Worm (Caenorhabditis elegans) whole organism, young adult: ENCODE results near the gene F38A5.6.

Source experiments
- B0261.1 ChIP-seq: sonication (generic microtip); optimal IDR thresholded peaks from 2 replicates; lab custom pipeline; 2016; ENCODE audit warnings: mild to moderate bottlenecking, missing genetic modification characterization, moderate library complexity, missing compliant biosample characterization
- C06A6.2 ChIP-seq: fragments of 200-800 bp; sonication (Bioruptor generic); conservative IDR thresholded peaks from 2 replicates; pipeline ENCODE4 v1.3.6; 2022; ENCODE audit warnings: missing genetic modification characterization, missing compliant biosample characterization
- F23B12.7 ChIP-seq: sonication (generic microtip); optimal IDR thresholded peaks from 2 replicates; lab custom pipeline; 2017; ENCODE audit warnings: missing genetic modification characterization, mild to moderate bottlenecking, missing compliant biosample characterization, antibody characterized with exemption, moderate library complexity; ENCODE audit not compliant: insufficient read depth
- F33H1.4 ChIP-seq: fragments of 200-800 bp; sonication (Bioruptor generic); IDR thresholded peaks from 2 replicates; pipeline ENCODE4 v1.3.6; 2022; ENCODE audit warnings: missing genetic modification reagents, missing genetic modification characterization, missing compliant biosample characterization
- F55B11.4 ChIP-seq: sonication (generic microtip); optimal IDR thresholded peaks from 2 replicates; lab custom pipeline; 2016; ENCODE audit warnings: missing compliant biosample characterization, missing genetic modification characterization, borderline replicate concordance; ENCODE audit not compliant: insufficient read depth
- F57A8.1 ChIP-seq: fragments of 200-800 bp; sonication (Bioruptor generic); optimal IDR thresholded peaks from 2 replicates; lab custom pipeline; 2018; ENCODE audit warnings: mild to moderate bottlenecking, missing genetic modification characterization, moderate library complexity, missing compliant biosample characterization
- F57C9.4 ChIP-seq: sonication (generic microtip); optimal IDR thresholded peaks from 2 replicates; lab custom pipeline; 2017; ENCODE audit warnings: mild to moderate bottlenecking, missing genetic modification characterization, missing compliant biosample characterization
- K11D2.4 ChIP-seq: fragments of 200-800 bp; sonication (Bioruptor generic); IDR thresholded peaks from 2 replicates; pipeline ENCODE4 v1.3.6; 2022; ENCODE audit warnings: missing genetic modification reagents, missing genetic modification characterization, missing compliant biosample characterization
- K12H6.12 ChIP-seq: fragments of 200-800 bp; sonication (Bioruptor generic); optimal IDR thresholded peaks from 2 replicates; lab custom pipeline; 2018; ENCODE audit warnings: mild to moderate bottlenecking, missing genetic modification characterization, missing compliant biosample characterization
- Y53G8AR.9 ChIP-seq: fragments of 200-800 bp; sonication (Bioruptor generic); conservative IDR thresholded peaks from 2 replicates; pipeline ENCODE4 v1.3.6; 2022; ENCODE audit warnings: missing genetic modification reagents, missing genetic modification characterization, missing compliant biosample characterization
- Y56A3A.18 ChIP-seq: fragments of 200-800 bp; sonication (Bioruptor generic); IDR thresholded peaks from 2 replicates; pipeline ENCODE4 v1.3.6; 2022; ENCODE audit warnings: missing genetic modification reagents, missing genetic modification characterization, missing compliant biosample characterization
- Y79H2A.3 ChIP-seq: fragments of 200-800 bp; sonication (Bioruptor generic); conservative IDR thresholded peaks from 2 replicates; pipeline ENCODE4 v1.3.6; 2022; ENCODE audit warnings: missing genetic modification reagents, missing genetic modification characterization, missing compliant biosample characterization
- Y95B8A.8 ChIP-seq: fragments of 200-800 bp; sonication (Bioruptor generic); IDR thresholded peaks from 2 replicates; pipeline ENCODE4 v1.3.6; 2022; ENCODE audit warnings: missing genetic modification reagents, missing genetic modification characterization, missing compliant biosample characterization
- atf-7 ChIP-seq: sonication (generic microtip); optimal IDR thresholded peaks from 2 replicates; lab custom pipeline; 2017; ENCODE audit warnings: mild to moderate bottlenecking, missing genetic modification characterization, missing compliant biosample characterization
- athp-1 ChIP-seq: sonication (generic microtip); optimal IDR thresholded peaks from 2 replicates; lab custom pipeline; 2017; ENCODE audit warnings: mild to moderate bottlenecking, missing genetic modification characterization, missing compliant biosample characterization
- attf-5 ChIP-seq: fragments of 200-800 bp; sonication (Bioruptor generic); optimal IDR thresholded peaks from 2 replicates; lab custom pipeline; 2018; ENCODE audit warnings: mild to moderate bottlenecking, missing genetic modification characterization, missing compliant biosample characterization
- attf-6 ChIP-seq: fragments of 200-800 bp; sonication (Bioruptor generic); IDR thresholded peaks from 2 replicates; pipeline ENCODE4 v1.3.6; 2022; ENCODE audit warnings: missing genetic modification reagents, missing genetic modification characterization, missing compliant biosample characterization
- bed-1 ChIP-seq: fragments of 200-800 bp; sonication (Bioruptor generic); IDR thresholded peaks from 2 replicates; pipeline ENCODE4 v1.3.6; 2022; ENCODE audit warnings: missing genetic modification reagents, missing genetic modification characterization, missing compliant biosample characterization
- cebp-1 ChIP-seq, 2 experiments: fragments of 200-800 bp in 1 of 2; sonication (Bioruptor generic) in 1 of 2; sonication (generic microtip) in 1 of 2; IDR thresholded peaks in 1 of 2; optimal IDR thresholded peaks in 1 of 2; 2 replicates each; pipeline versions ENCODE4 v1.3.6 to Lab custom; 2017 to 2022; ENCODE audit warnings: missing compliant biosample characterization in 2 of 2, missing genetic modification characterization in 2 of 2, mild to moderate bottlenecking in 1 of 2, missing genetic modification reagents in 1 of 2, moderate library complexity in 1 of 2
- ceh-100 ChIP-seq: fragments of 200-800 bp; sonication (Bioruptor generic); IDR thresholded peaks from 2 replicates; pipeline ENCODE4 v1.3.6; 2022; ENCODE audit warnings: missing genetic modification reagents, missing genetic modification characterization, missing compliant biosample characterization
- ceh-27 ChIP-seq: fragments of 200-800 bp; sonication (Bioruptor generic); optimal IDR thresholded peaks from 2 replicates; lab custom pipeline; 2018; ENCODE audit warnings: mild to moderate bottlenecking, missing genetic modification characterization, moderate library complexity, missing compliant biosample characterization
- ceh-40 ChIP-seq: fragments of 200-800 bp; sonication (Bioruptor generic); IDR thresholded peaks from 2 replicates; pipeline ENCODE4 v1.3.6; 2022; ENCODE audit warnings: missing genetic modification characterization, missing compliant biosample characterization
- ceh-58 ChIP-seq: fragments of 200-800 bp; sonication (Bioruptor generic); IDR thresholded peaks from 2 replicates; pipeline ENCODE4 v1.3.6; 2022; ENCODE audit warnings: missing genetic modification characterization, missing compliant biosample characterization
- dox-1 ChIP-seq: fragments of 200-800 bp; sonication (Bioruptor generic); IDR thresholded peaks from 2 replicates; pipeline ENCODE4 v1.3.6; 2022; ENCODE audit warnings: missing genetic modification reagents, missing genetic modification characterization, missing compliant biosample characterization
- egl-18 ChIP-seq: fragments of 200-800 bp; sonication (Bioruptor generic); IDR thresholded peaks from 2 replicates; pipeline ENCODE4 v1.3.6; 2022; ENCODE audit warnings: missing genetic modification reagents, missing genetic modification characterization, missing compliant biosample characterization
- ets-4 ChIP-seq: fragments of 200-800 bp; sonication (Bioruptor generic); optimal IDR thresholded peaks from 2 replicates; lab custom pipeline; 2018; ENCODE audit warnings: mild to moderate bottlenecking, missing genetic modification characterization, missing compliant biosample characterization
- gei-17 ChIP-seq: fragments of 200-800 bp; sonication (Bioruptor generic); optimal IDR thresholded peaks from 2 replicates; lab custom pipeline; 2018; ENCODE audit warnings: mild to moderate bottlenecking, missing genetic modification characterization, missing compliant biosample characterization
- hlh-26 ChIP-seq: fragments of 200-800 bp; sonication (Bioruptor generic); conservative IDR thresholded peaks from 2 replicates; pipeline ENCODE4 v1.3.6; 2022; ENCODE audit warnings: missing genetic modification reagents, missing genetic modification characterization, missing compliant biosample characterization
- hmg-1.2 ChIP-seq: fragments of 200-800 bp; sonication (Bioruptor generic); IDR thresholded peaks from 2 replicates; pipeline ENCODE4 v1.3.6; 2022; ENCODE audit warnings: missing genetic modification reagents, missing genetic modification characterization, missing compliant biosample characterization
- hmg-20 ChIP-seq: fragments of 200-800 bp; sonication (Bioruptor generic); IDR thresholded peaks from 2 replicates; pipeline ENCODE4 v1.3.6; 2022; ENCODE audit warnings: missing genetic modification reagents, missing genetic modification characterization, missing compliant biosample characterization
- lin-26 ChIP-seq: fragments of 200-800 bp; sonication (Bioruptor generic); IDR thresholded peaks from 2 replicates; pipeline ENCODE4 v1.3.6; 2022; ENCODE audit warnings: missing genetic modification reagents, missing genetic modification characterization, missing compliant biosample characterization
- lsy-27 ChIP-seq: sonication (generic microtip); optimal IDR thresholded peaks from 2 replicates; lab custom pipeline; 2017; ENCODE audit warnings: missing genetic modification characterization, mild to moderate bottlenecking, missing compliant biosample characterization, antibody characterized with exemption, missing genotype, borderline replicate concordance; ENCODE audit not compliant: insufficient read depth
- madf-10 ChIP-seq: sonication (generic microtip); optimal IDR thresholded peaks from 2 replicates; lab custom pipeline; 2016; ENCODE audit warnings: mild to moderate bottlenecking, missing genetic modification characterization, missing compliant biosample characterization
- mel-28 ChIP-seq: sonication (generic microtip); optimal IDR thresholded peaks from 2 replicates; lab custom pipeline; 2016; ENCODE audit warnings: borderline replicate concordance, mild to moderate bottlenecking, missing genetic modification characterization, missing compliant biosample characterization
- mes-4 ChIP-seq: sonication (generic microtip); optimal IDR thresholded peaks from 2 replicates; lab custom pipeline; 2016; ENCODE audit warnings: missing genotype, missing genetic modification characterization, missing compliant biosample characterization
- nfyb-1 ChIP-seq: fragments of 200-800 bp; sonication (Bioruptor generic); IDR thresholded peaks from 2 replicates; pipeline ENCODE4 v1.3.6; 2022; ENCODE audit warnings: missing genetic modification reagents, missing genetic modification characterization, missing compliant biosample characterization
- rec-8 ChIP-seq, 2 experiments: sonication (generic microtip); optimal IDR thresholded peaks; 2 replicates each; lab custom pipeline; 2016; ENCODE audit warnings: mild to moderate bottlenecking in 2 of 2, missing genetic modification characterization in 2 of 2, missing genetic modification reagents in 2 of 2, missing genotype in 2 of 2, missing biosample characterization in 1 of 2, missing compliant biosample characterization in 1 of 2, moderate library complexity in 1 of 2
- repo-1 ChIP-seq: sonication (generic microtip); optimal IDR thresholded peaks from 2 replicates; lab custom pipeline; 2017; ENCODE audit warnings: mild to moderate bottlenecking, missing genetic modification characterization, missing compliant biosample characterization
- rpc-1 ChIP-seq, 2 experiments: fragments of 150-350 bp in 1 of 2; sonication (generic microtip) in 1 of 2; optimal IDR thresholded peaks; 2 replicates each; lab custom pipeline; 2014 to 2018; ENCODE audit warnings: missing biosample characterization in 1 of 2, missing genetic modification characterization in 1 of 2, missing genetic modification reagents in 1 of 2, missing genotype in 1 of 2
- sdz-38 ChIP-seq: sonication (generic microtip); optimal IDR thresholded peaks from 2 replicates; lab custom pipeline; 2016; ENCODE audit warnings: missing genotype, missing genetic modification characterization, missing compliant biosample characterization
- snpc-1.3 ChIP-seq: sonication (generic microtip); optimal IDR thresholded peaks from 2 replicates; lab custom pipeline; 2017; ENCODE audit warnings: missing genetic modification characterization, mild to moderate bottlenecking, missing compliant biosample characterization, antibody characterized with exemption, moderate library complexity, missing genotype, missing genetic modification reagents; ENCODE audit not compliant: insufficient read depth
- snpc-3.4 ChIP-seq: sonication (generic microtip); optimal IDR thresholded peaks from 2 replicates; lab custom pipeline; 2017; ENCODE audit warnings: missing genetic modification characterization, mild to moderate bottlenecking, missing compliant biosample characterization, antibody characterized with exemption, moderate library complexity, missing genotype, missing genetic modification reagents
- tbx-9 ChIP-seq: sonication (generic microtip); optimal IDR thresholded peaks from 2 replicates; lab custom pipeline; 2016; ENCODE audit warnings: borderline replicate concordance, missing genetic modification characterization, inconsistent platforms, missing compliant biosample characterization
- tlf-1 ChIP-seq: fragments of 200-800 bp; sonication (Bioruptor generic); optimal IDR thresholded peaks from 2 replicates; lab custom pipeline; 2018; ENCODE audit warnings: mild to moderate bottlenecking, missing genetic modification characterization, missing compliant biosample characterization
- unc-62 ChIP-seq: fragments of 150-350 bp; optimal IDR thresholded peaks from 2 replicates; lab custom pipeline; 2014; ENCODE audit warnings: missing biosample characterization, missing genetic modification reagents, missing genetic modification characterization
- zim-3 ChIP-seq: sonication (generic microtip); optimal IDR thresholded peaks from 2 replicates; lab custom pipeline; 2017; ENCODE audit warnings: mild to moderate bottlenecking, missing genetic modification characterization, moderate library complexity, missing compliant biosample characterization
- ztf-26 ChIP-seq: sonication (generic microtip); optimal IDR thresholded peaks from 2 replicates; lab custom pipeline; 2017; ENCODE audit warnings: missing genetic modification characterization, missing compliant biosample characterization

Gene F38A5.6

ce11 chrIV:6552036-6552435, 45.2 kb downstream of the F38A5.6 start:
- TF ChIP-seq zim-3 (tag; lab: Kevin White, UChicago) (no peak), gei-17 (GFP tag; lab: Kevin White, UChicago) (no peak), tlf-1 (GFP tag; lab: Kevin White, UChicago) (no peak), mes-4 (tag; lab: Kevin White, UChicago) (no peak), dox-1 (GFP tag; lab: Robert Waterston, UW) (no peak), F55B11.4 (tag; lab: Kevin White, UChicago) (no peak), attf-6 (no peak), athp-1 (no peak), ztf-26 (tag; lab: Kevin White, UChicago) (no peak), F23B12.7 (tag; lab: Kevin White, UChicago) (no peak), ets-4 (no peak), egl-18 (GFP tag; lab: Robert Waterston, UW) (no peak), lsy-27 (tag; lab: Kevin White, UChicago) (no peak), madf-10 (tag; lab: Kevin White, UChicago) (no peak), hlh-26 (GFP tag; lab: Robert Waterston, UW) (no peak), ceh-27 (GFP tag; lab: Kevin White, UChicago) (no peak), bed-1 (GFP tag; lab: Robert Waterston, UW) (no peak), mel-28 (no peak), rec-8 (tag; optimal IDR thresholded peaks at IDR 0.05; lab: Kevin White, UChicago) (no peak), lin-26 (GFP tag; lab: Robert Waterston, UW) (no peak), F57C9.4 (no peak), hmg-1.2 (0 out of 2 replicates have a peak, but pooled peaks have one; percentile 12), unc-62 (GFP tag; lab: Kevin White, UChicago) (no peak), nfyb-1 (GFP tag; lab: Robert Waterston, UW) (0 out of 2 replicates have a peak, but pooled peaks have one; percentile 7), F57A8.1 (GFP tag; lab: Kevin White, UChicago) (no peak), attf-5 (GFP tag; lab: Kevin White, UChicago) (no peak), Y95B8A.8 (GFP tag; lab: Robert Waterston, UW) (0 out of 2 replicates have a peak, but pooled peaks have one; percentile 22), Y56A3A.18 (GFP tag; lab: Robert Waterston, UW) (no peak), ceh-100 (GFP tag; lab: Robert Waterston, UW) (no peak), Y53G8AR.9 (GFP tag; lab: Robert Waterston, UW) (0 out of 2 replicates have a peak, but pooled peaks have one; percentile 23), cebp-1 (GFP tag; IDR thresholded peaks at IDR 0.05; lab: Robert Waterston, UW) (no peak), cebp-1 (tag; optimal IDR thresholded peaks at IDR 0.05; lab: Kevin White, UChicago) (peak; percentile 27), ceh-58 (GFP tag; lab: Robert Waterston, UW) (no peak), B0261.1 (no peak), rpc-1 (optimal IDR thresholded peaks at IDR 0.05; lab: Kevin White, UChicago) (no peak), rpc-1 (tag; optimal IDR thresholded peaks at IDR 0.05; lab: Kevin White, UChicago) (no peak), atf-7 (tag; lab: Kevin White, UChicago) (no peak), snpc-3.4 (tag; lab: Kevin White, UChicago) (no peak), K12H6.12 (no peak), hmg-20 (GFP tag; lab: Robert Waterston, UW) (no peak), tbx-9 (tag; lab: Kevin White, UChicago) (no peak), C06A6.2 (GFP tag; lab: Robert Waterston, UW) (no peak), Y79H2A.3 (GFP tag; lab: Robert Waterston, UW) (no peak), sdz-38 (tag; lab: Kevin White, UChicago) (no peak), snpc-1.3 (no peak), F33H1.4 (GFP tag; lab: Robert Waterston, UW) (no peak), ceh-40 (GFP tag; lab: Robert Waterston, UW) (no peak), repo-1 (tag; lab: Kevin White, UChicago) (peak; percentile 56), K11D2.4 (no peak)
